Worm (Caenorhabditis elegans): Measurements from ENCODE around the gene C50F7.5.

- TF ChIP-seq set-16 (GFP tag; IDR thresholded peaks at IDR 0.05) (no peak), nhr-102 (tag; optimal IDR thresholded peaks at IDR 0.05) (no peak), dmd-9 (GFP tag; IDR thresholded peaks at IDR 0.05) (no peak)
Measured at ce11 chrIV:7775725-7776124, 49.2 kb downstream of the C50F7.5 start, which contains the start of gene swd-2.1.

Data from whole organism, L4 larva.